Worm (Caenorhabditis elegans) whole organism, young adult: ENCODE measurements around the gene F16B12.1.

Experiments
- B0019.2 ChIP-seq: fragments of 200-800 bp; sonication (Bioruptor generic); conservative IDR thresholded peaks from 2 replicates; pipeline ENCODE4 v1.3.6; 2022; ENCODE audit warnings: missing genetic modification reagents, missing genetic modification characterization, missing compliant biosample characterization
- C17E4.6 ChIP-seq: fragments of 200-800 bp; sonication (Bioruptor generic); IDR thresholded peaks from 2 replicates; pipeline ENCODE4 v1.3.6; 2022; ENCODE audit warnings: missing genetic modification reagents, missing genetic modification characterization, missing compliant biosample characterization
- F10E7.11 ChIP-seq: sonication (generic microtip); optimal IDR thresholded peaks from 2 replicates; lab custom pipeline; 2017; ENCODE audit warnings: mild to moderate bottlenecking, missing genetic modification characterization, moderate library complexity, missing compliant biosample characterization
- F55B11.4 ChIP-seq: sonication (generic microtip); optimal IDR thresholded peaks from 2 replicates; lab custom pipeline; 2016; ENCODE audit warnings: missing compliant biosample characterization, missing genetic modification characterization, borderline replicate concordance; ENCODE audit not compliant: insufficient read depth
- K12H6.12 ChIP-seq: fragments of 200-800 bp; sonication (Bioruptor generic); optimal IDR thresholded peaks from 2 replicates; lab custom pipeline; 2018; ENCODE audit warnings: mild to moderate bottlenecking, missing genetic modification characterization, missing compliant biosample characterization
- Y79H2A.3 ChIP-seq: fragments of 200-800 bp; sonication (Bioruptor generic); conservative IDR thresholded peaks from 2 replicates; pipeline ENCODE4 v1.3.6; 2022; ENCODE audit warnings: missing genetic modification reagents, missing genetic modification characterization, missing compliant biosample characterization
- ZK185.1 ChIP-seq: sonication (generic microtip); optimal IDR thresholded peaks from 2 replicates; lab custom pipeline; 2016; ENCODE audit warnings: mild to moderate bottlenecking, missing genetic modification characterization, missing compliant biosample characterization; ENCODE audit not compliant: poor library complexity, severe bottlenecking
- akir-1 ChIP-seq: fragments of 200-800 bp; sonication (Bioruptor generic); optimal IDR thresholded peaks from 2 replicates; lab custom pipeline; 2018; ENCODE audit warnings: mild to moderate bottlenecking, missing genetic modification characterization, moderate library complexity, missing compliant biosample characterization
- aptf-3 ChIP-seq: fragments of 200-800 bp; sonication (Bioruptor generic); IDR thresholded peaks from 2 replicates; pipeline ENCODE4 v1.3.6; 2022; ENCODE audit warnings: missing genetic modification characterization, missing compliant biosample characterization
- atf-7 ChIP-seq: sonication (generic microtip); optimal IDR thresholded peaks from 2 replicates; lab custom pipeline; 2017; ENCODE audit warnings: mild to moderate bottlenecking, missing genetic modification characterization, missing compliant biosample characterization
- attf-6 ChIP-seq: fragments of 200-800 bp; sonication (Bioruptor generic); IDR thresholded peaks from 2 replicates; pipeline ENCODE4 v1.3.6; 2022; ENCODE audit warnings: missing genetic modification reagents, missing genetic modification characterization, missing compliant biosample characterization
- ccch-3 ChIP-seq: fragments of 200-800 bp; sonication (Bioruptor generic); optimal IDR thresholded peaks from 2 replicates; lab custom pipeline; 2018; ENCODE audit warnings: mild to moderate bottlenecking, missing genetic modification characterization, missing compliant biosample characterization
- cebp-1 ChIP-seq, 2 experiments: fragments of 200-800 bp in 1 of 2; sonication (Bioruptor generic) in 1 of 2; sonication (generic microtip) in 1 of 2; IDR thresholded peaks in 1 of 2; optimal IDR thresholded peaks in 1 of 2; 2 replicates each; pipeline versions ENCODE4 v1.3.6 to Lab custom; 2017 to 2022; ENCODE audit warnings: missing compliant biosample characterization in 2 of 2, missing genetic modification characterization in 2 of 2, mild to moderate bottlenecking in 1 of 2, missing genetic modification reagents in 1 of 2, moderate library complexity in 1 of 2
- cebp-2 ChIP-seq: fragments of 200-800 bp; sonication (Bioruptor generic); IDR thresholded peaks from 2 replicates; pipeline ENCODE4 v1.3.6; 2022; ENCODE audit warnings: missing genetic modification characterization, missing compliant biosample characterization
- ceh-100 ChIP-seq: fragments of 200-800 bp; sonication (Bioruptor generic); IDR thresholded peaks from 2 replicates; pipeline ENCODE4 v1.3.6; 2022; ENCODE audit warnings: missing genetic modification reagents, missing genetic modification characterization, missing compliant biosample characterization
- ceh-27 ChIP-seq: fragments of 200-800 bp; sonication (Bioruptor generic); optimal IDR thresholded peaks from 2 replicates; lab custom pipeline; 2018; ENCODE audit warnings: mild to moderate bottlenecking, missing genetic modification characterization, moderate library complexity, missing compliant biosample characterization
- ceh-79 ChIP-seq: sonication (generic microtip); optimal IDR thresholded peaks from 2 replicates; lab custom pipeline; 2017; ENCODE audit warnings: mild to moderate bottlenecking, missing genetic modification characterization, missing compliant biosample characterization
- chd-7 ChIP-seq: sonication (generic microtip); optimal IDR thresholded peaks from 2 replicates; lab custom pipeline; 2016; ENCODE audit warnings: mild to moderate bottlenecking, missing genetic modification characterization, moderate library complexity, missing compliant biosample characterization
- egl-18 ChIP-seq: fragments of 200-800 bp; sonication (Bioruptor generic); IDR thresholded peaks from 2 replicates; pipeline ENCODE4 v1.3.6; 2022; ENCODE audit warnings: missing genetic modification reagents, missing genetic modification characterization, missing compliant biosample characterization
- egl-44 ChIP-seq: fragments of 200-800 bp; sonication (Bioruptor generic); IDR thresholded peaks from 2 replicates; pipeline ENCODE4 v1.3.6; 2022; ENCODE audit warnings: missing genetic modification reagents, missing genetic modification characterization, missing compliant biosample characterization
- gei-17 ChIP-seq: fragments of 200-800 bp; sonication (Bioruptor generic); optimal IDR thresholded peaks from 2 replicates; lab custom pipeline; 2018; ENCODE audit warnings: mild to moderate bottlenecking, missing genetic modification characterization, missing compliant biosample characterization
- hmg-1.2 ChIP-seq: fragments of 200-800 bp; sonication (Bioruptor generic); IDR thresholded peaks from 2 replicates; pipeline ENCODE4 v1.3.6; 2022; ENCODE audit warnings: missing genetic modification reagents, missing genetic modification characterization, missing compliant biosample characterization
- let-607 ChIP-seq, 2 experiments: fragments of 200-800 bp in 1 of 2; sonication (Bioruptor generic) in 1 of 2; sonication (generic microtip) in 1 of 2; optimal IDR thresholded peaks; 2 replicates each; lab custom pipeline; 2016 to 2018; ENCODE audit warnings: mild to moderate bottlenecking in 2 of 2, missing compliant biosample characterization in 2 of 2, missing genetic modification characterization in 2 of 2, moderate library complexity in 2 of 2, missing genotype in 1 of 2
- lin-35 ChIP-seq, 3 experiments: fragments of 150-350 bp in 2 of 3; sonication (generic microtip) in 1 of 3; optimal IDR thresholded peaks; 2 replicates each; lab custom pipeline; 2014 to 2018; ENCODE audit warnings: missing biosample characterization in 3 of 3, missing genetic modification characterization in 3 of 3, missing genetic modification reagents in 3 of 3
- lin-40 ChIP-seq: sonication (generic microtip); optimal IDR thresholded peaks from 2 replicates; lab custom pipeline; 2016; ENCODE audit warnings: missing genetic modification characterization, mild to moderate bottlenecking, missing compliant biosample characterization, missing genotype, missing genetic modification reagents
- lin-54 ChIP-seq: fragments of 200-800 bp; sonication (Bioruptor generic); optimal IDR thresholded peaks from 2 replicates; lab custom pipeline; 2018; ENCODE audit warnings: mild to moderate bottlenecking, missing genetic modification characterization, missing compliant biosample characterization
- lsy-27 ChIP-seq: sonication (generic microtip); optimal IDR thresholded peaks from 2 replicates; lab custom pipeline; 2017; ENCODE audit warnings: missing genetic modification characterization, mild to moderate bottlenecking, missing compliant biosample characterization, antibody characterized with exemption, missing genotype, borderline replicate concordance; ENCODE audit not compliant: insufficient read depth
- madf-10 ChIP-seq: sonication (generic microtip); optimal IDR thresholded peaks from 2 replicates; lab custom pipeline; 2016; ENCODE audit warnings: mild to moderate bottlenecking, missing genetic modification characterization, missing compliant biosample characterization
- madf-3 ChIP-seq: fragments of 200-800 bp; sonication (Bioruptor generic); IDR thresholded peaks from 2 replicates; pipeline ENCODE4 v1.3.6; 2022; ENCODE audit warnings: missing genetic modification reagents, missing genetic modification characterization, missing compliant biosample characterization
- madf-6 ChIP-seq: fragments of 200-800 bp; sonication (Bioruptor generic); IDR thresholded peaks from 2 replicates; pipeline ENCODE4 v1.3.6; 2022; ENCODE audit warnings: missing genetic modification reagents, missing genetic modification characterization, missing compliant biosample characterization
- mxl-1 ChIP-seq: sonication (generic microtip); optimal IDR thresholded peaks from 2 replicates; lab custom pipeline; 2016; ENCODE audit warnings: missing genetic modification characterization, missing compliant biosample characterization
- nhr-120 ChIP-seq: fragments of 200-800 bp; sonication (Bioruptor generic); IDR thresholded peaks from 2 replicates; pipeline ENCODE4 v1.3.6; 2022; ENCODE audit warnings: missing genetic modification characterization, missing compliant biosample characterization
- nhr-90 ChIP-seq: sonication (generic microtip); optimal IDR thresholded peaks from 2 replicates; lab custom pipeline; 2016; ENCODE audit warnings: missing genotype, mild to moderate bottlenecking, missing genetic modification characterization, missing compliant biosample characterization
- rec-8 ChIP-seq, 2 experiments: sonication (generic microtip); optimal IDR thresholded peaks; 2 replicates each; lab custom pipeline; 2016; ENCODE audit warnings: mild to moderate bottlenecking in 2 of 2, missing genetic modification characterization in 2 of 2, missing genetic modification reagents in 2 of 2, missing genotype in 2 of 2, missing biosample characterization in 1 of 2, missing compliant biosample characterization in 1 of 2, moderate library complexity in 1 of 2
- rpc-1 ChIP-seq, 2 experiments: fragments of 150-350 bp in 1 of 2; sonication (generic microtip) in 1 of 2; optimal IDR thresholded peaks; 2 replicates each; lab custom pipeline; 2014 to 2018; ENCODE audit warnings: missing biosample characterization in 1 of 2, missing genetic modification characterization in 1 of 2, missing genetic modification reagents in 1 of 2, missing genotype in 1 of 2
- snpc-1.1 ChIP-seq: sonication (generic microtip); optimal IDR thresholded peaks from 2 replicates; lab custom pipeline; 2017; ENCODE audit warnings: missing genetic modification characterization, mild to moderate bottlenecking, missing compliant biosample characterization, antibody characterized with exemption, moderate library complexity, missing genotype, missing genetic modification reagents; ENCODE audit not compliant: insufficient read depth
- snpc-1.3 ChIP-seq: sonication (generic microtip); optimal IDR thresholded peaks from 2 replicates; lab custom pipeline; 2017; ENCODE audit warnings: missing genetic modification characterization, mild to moderate bottlenecking, missing compliant biosample characterization, antibody characterized with exemption, moderate library complexity, missing genotype, missing genetic modification reagents; ENCODE audit not compliant: insufficient read depth
- tbx-9 ChIP-seq: sonication (generic microtip); optimal IDR thresholded peaks from 2 replicates; lab custom pipeline; 2016; ENCODE audit warnings: borderline replicate concordance, missing genetic modification characterization, inconsistent platforms, missing compliant biosample characterization
- ztf-18 ChIP-seq: sonication (generic microtip); optimal IDR thresholded peaks from 2 replicates; lab custom pipeline; 2016; ENCODE audit warnings: missing genotype, mild to moderate bottlenecking, missing genetic modification characterization, missing compliant biosample characterization

F16B12.1 gene

DNA sequence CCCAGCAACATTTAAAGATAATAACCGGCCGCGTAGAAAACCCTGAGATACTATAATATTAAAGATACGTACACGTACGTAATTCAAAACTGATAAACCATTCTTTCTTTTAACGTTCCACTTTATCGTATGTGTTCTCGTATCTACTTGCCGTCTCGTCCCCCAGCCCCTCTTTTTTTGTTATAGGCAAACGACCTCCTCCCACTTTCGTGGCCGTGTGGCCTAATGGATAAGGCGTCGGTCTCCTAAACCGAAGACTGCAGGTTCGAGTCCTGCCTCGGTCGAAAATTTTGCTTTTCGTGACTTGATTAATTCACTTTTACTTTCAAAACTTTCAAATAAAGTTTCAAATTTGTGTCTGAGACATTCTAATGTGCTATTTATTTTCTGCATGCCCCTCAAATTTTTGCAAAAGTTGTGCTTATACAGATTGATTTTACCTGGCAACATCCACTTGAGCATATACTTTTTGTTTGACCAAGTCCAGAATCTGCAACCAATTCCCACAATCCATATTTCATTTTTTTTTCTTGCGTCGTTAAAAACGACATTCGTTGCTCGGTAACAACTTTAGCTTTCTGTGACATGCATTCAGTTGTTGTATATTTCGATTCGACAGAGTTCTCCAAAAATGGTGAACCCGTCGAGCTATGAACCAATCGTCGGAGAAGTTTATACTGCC lies 30.3 kb downstream of the F16B12.1 start, which contains the start of gene F28H6.7 (continued):
- no peak for TF ChIP-seq C17E4.6
- no peak for TF ChIP-seq F55B11.4
- TF ChIP-seq gei-17, result no peak
- TF ChIP-seq egl-18 (GFP tag; lab: Robert Waterston, UW), result 0 out of 2 replicates have a peak, but pooled peaks have one; percentile 10
- peak; percentile 27 to 54 for TF ChIP-seq rec-8 (tag; optimal IDR thresholded peaks at IDR 0.05; lab: Kevin White, UChicago)
- peak; percentile 39 for TF ChIP-seq snpc-1.1 (tag; lab: Kevin White, UChicago)
- TF ChIP-seq chd-7, result peak; percentile 65
- TF ChIP-seq cebp-2 (GFP tag; lab: Robert Waterston, UW), result no peak
- peak; percentile 62 for TF ChIP-seq lsy-27 (tag; lab: Kevin White, UChicago)
- TF ChIP-seq let-607 (tag; optimal IDR thresholded peaks at IDR 0.05; lab: Kevin White, UChicago), result peak in 1 of 2 experiments; percentile 45
- TF ChIP-seq attf-6 (GFP tag; lab: Robert Waterston, UW), result 0 out of 2 replicates have a peak, but pooled peaks have one; percentile 45
- peak; percentile 84 for TF ChIP-seq rpc-1 (optimal IDR thresholded peaks at IDR 0.05; lab: Kevin White, UChicago)
- peak; percentile 85 for TF ChIP-seq rpc-1 (tag; optimal IDR thresholded peaks at IDR 0.05; lab: Kevin White, UChicago)
- peak; percentile 21 for TF ChIP-seq K12H6.12 (tag; lab: Kevin White, UChicago)
- TF ChIP-seq B0019.2 (GFP tag; lab: Robert Waterston, UW), result no peak
- TF ChIP-seq egl-44, result 0 out of 2 replicates have a peak, but pooled peaks have one; percentile 57
- no peak for TF ChIP-seq F10E7.11 (tag; lab: Kevin White, UChicago)
- TF ChIP-seq nhr-90 (tag; lab: Kevin White, UChicago), result peak; percentile 66
- peak; percentile 73; the same call in 1 of the 2 replicates for TF ChIP-seq aptf-3 (GFP tag; lab: Robert Waterston, UW)
- peak in 1 of 3 experiments; percentile 65 for TF ChIP-seq lin-35 (GFP tag; optimal IDR thresholded peaks at IDR 0.05; lab: Kevin White, UChicago)
- peak; percentile 27 for TF ChIP-seq ceh-79 (tag; lab: Kevin White, UChicago)
- TF ChIP-seq madf-10, result peak; percentile 50
- TF ChIP-seq Y79H2A.3 (GFP tag; lab: Robert Waterston, UW), result no peak
- TF ChIP-seq atf-7 (tag; lab: Kevin White, UChicago), result peak; percentile 8
- peak; percentile 73 for TF ChIP-seq hmg-1.2 (GFP tag; lab: Robert Waterston, UW)
- TF ChIP-seq madf-6 (GFP tag; lab: Robert Waterston, UW), result peak; percentile 46; the same call in 1 of the 2 replicates
- TF ChIP-seq cebp-1 (GFP tag; IDR thresholded peaks at IDR 0.05; lab: Robert Waterston, UW), result no peak
- no peak for TF ChIP-seq cebp-1 (tag; optimal IDR thresholded peaks at IDR 0.05; lab: Kevin White, UChicago)
- TF ChIP-seq akir-1, result no peak
- TF ChIP-seq ccch-3, result no peak
- TF ChIP-seq ceh-100, result no peak
- TF ChIP-seq ZK185.1 (tag; lab: Kevin White, UChicago), result no peak
- TF ChIP-seq madf-3 (GFP tag; lab: Robert Waterston, UW), result peak; percentile 68; the same call in 1 of the 2 replicates
- no peak for TF ChIP-seq lin-54 (GFP tag; lab: Kevin White, UChicago)
- TF ChIP-seq nhr-120 (GFP tag; lab: Robert Waterston, UW), result no peak
- no peak for TF ChIP-seq tbx-9 (tag; lab: Kevin White, UChicago)
- TF ChIP-seq lin-40 (tag; lab: Kevin White, UChicago), result peak; percentile 44
- peak; percentile 29 for TF ChIP-seq ceh-27 (GFP tag; lab: Kevin White, UChicago)
- TF ChIP-seq snpc-1.3 (tag; lab: Kevin White, UChicago), result no peak
- TF ChIP-seq mxl-1, result peak; percentile 58
- TF ChIP-seq ztf-18, result peak; percentile 51
